Fruit fly (Drosophila melanogaster): ENCODE data around the gene IKKepsilon.

Gene IKKepsilon

DNA sequence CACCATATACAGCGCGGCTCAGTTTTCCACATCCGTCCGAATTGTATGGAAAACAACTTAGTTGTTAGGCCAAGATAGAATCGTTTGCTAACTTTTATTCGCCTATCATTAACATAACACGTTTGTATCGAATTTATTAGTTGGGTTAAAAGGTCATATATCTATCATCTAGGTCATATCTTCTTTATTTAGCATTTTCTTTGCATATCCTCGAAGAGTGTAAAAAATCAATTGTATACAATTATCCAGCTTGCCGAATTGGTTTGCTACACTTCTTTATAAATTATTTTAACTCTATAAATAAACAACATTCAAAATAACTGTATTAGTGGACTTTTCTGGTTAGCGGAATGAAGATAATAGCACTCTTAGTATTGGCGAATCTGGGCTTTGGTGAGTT, 41.6 kb upstream of the IKKepsilon start, which contains the start of gene CG17472:
TSS of gene CG17472 (plus strand) at position 301 of the 400 bp plus-strand sequence.
- TF ChIP-seq fd85E (GFP tag; optimal IDR thresholded peaks at IDR 0.05) (no peak), Sox102F (GFP tag; optimal IDR thresholded peaks at IDR 0.05) (no peak), CG10631 (GFP tag; optimal IDR thresholded peaks at IDR 0.05) (no peak), CG8119 (GFP tag; IDR thresholded peaks at IDR 0.05) (no peak), CG6792 (GFP tag; optimal IDR thresholded peaks at IDR 0.05) (no peak)

dm6 chr2L:20638413-20638812, 37.4 kb upstream of the IKKepsilon start:
- TF ChIP-seq Eip78C (GFP tag) (peak; percentile 71), CG3919 (GFP tag; optimal IDR thresholded peaks at IDR 0.05) (peak; percentile 12), salr (GFP tag; optimal IDR thresholded peaks at IDR 0.05) (no peak), CG1621 (tag; optimal IDR thresholded peaks at IDR 0.05) (peak; percentile 58), svp (GFP tag) (peak; percentile 54), CG6163 (GFP tag; IDR thresholded peaks at IDR 0.05) (peak; percentile 15; the same call in 1 of the 3 replicates), fd85E (GFP tag; optimal IDR thresholded peaks at IDR 0.05) (no peak)

- TF ChIP-seq CG16779 (tag; optimal IDR thresholded peaks at IDR 0.05) (no peak), CG31627 (GFP tag; optimal IDR thresholded peaks at IDR 0.05) (no peak), CG3919 (GFP tag; optimal IDR thresholded peaks at IDR 0.05) (no peak), CG8632 (GFP tag; optimal IDR thresholded peaks at IDR 0.05) (no peak), CG6854 (GFP tag; optimal IDR thresholded peaks at IDR 0.05) (no peak), dac (GFP tag; optimal IDR thresholded peaks at IDR 0.05) (no peak), pdm3 (GFP tag; optimal IDR thresholded peaks at IDR 0.05) (no peak), Eip75B (GFP tag; optimal IDR thresholded peaks at IDR 0.05) (no peak), CG7368 (GFP tag; optimal IDR thresholded peaks at IDR 0.05) (no peak), fkh (GFP tag; optimal IDR thresholded peaks at IDR 0.05) (no peak)
These were observed 36.0 kb upstream of the IKKepsilon start, which contains the start of gene CG31680 for dm6 chr2L:20639821-20640220. Gene CG31680 (plus strand): TSS chr2L:20640121.

DNA sequence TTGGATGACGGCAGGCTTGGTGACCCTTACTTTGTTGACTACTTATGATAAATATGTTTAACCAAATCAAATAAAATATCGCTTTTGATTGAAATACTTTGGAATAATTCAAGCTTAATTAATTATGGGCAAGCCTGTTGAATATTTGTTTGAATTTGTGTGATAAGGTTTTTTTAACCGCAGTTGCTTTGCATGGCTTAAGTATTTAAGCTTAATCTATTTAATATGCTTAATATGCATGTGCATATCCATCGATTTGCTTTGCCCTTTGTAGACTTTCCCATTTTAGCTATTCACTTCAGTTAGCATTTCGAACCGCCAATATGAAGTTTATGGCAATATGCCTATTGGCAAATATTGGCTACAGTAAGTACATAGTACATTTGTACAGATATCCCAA, 35.2 kb upstream of the IKKepsilon start, which contains the start of gene Sfp38D:
TSS of gene Sfp38D (plus strand) at position 301 of the 400 bp plus-strand sequence.
- no peak for TF ChIP-seq Hr38 (GFP tag; optimal IDR thresholded peaks at IDR 0.05)
- TF ChIP-seq CG6276 (GFP tag; optimal IDR thresholded peaks at IDR 0.05): no peak

dm6 chr2L:20643144-20643543, 32.7 kb upstream of the IKKepsilon start, which contains the start of gene CG17470:
Gene CG17470 (minus strand): TSS chr2L:20643244.
- TF ChIP-seq esn (GFP tag; optimal IDR thresholded peaks at IDR 0.05): no peak
- TF ChIP-seq CG1621 (tag; optimal IDR thresholded peaks at IDR 0.05): no peak
- no peak for TF ChIP-seq topi (GFP tag; optimal IDR thresholded peaks at IDR 0.05)
- no peak for TF ChIP-seq Hr39 (GFP tag; optimal IDR thresholded peaks at IDR 0.05)
- no peak for TF ChIP-seq pdm3 (GFP tag; optimal IDR thresholded peaks at IDR 0.05)
- no peak for TF ChIP-seq Blimp-1 (GFP tag; optimal IDR thresholded peaks at IDR 0.05)
- no peak for TF ChIP-seq CG8319 (GFP tag; optimal IDR thresholded peaks at IDR 0.05)
- no peak for TF ChIP-seq fd85E (GFP tag; optimal IDR thresholded peaks at IDR 0.05)
- TF ChIP-seq spab (GFP tag; optimal IDR thresholded peaks at IDR 0.05): no peak
- TF ChIP-seq vri (GFP tag; optimal IDR thresholded peaks at IDR 0.05): no peak
- TF ChIP-seq Hr4 (GFP tag; optimal IDR thresholded peaks at IDR 0.05): no peak
- TF ChIP-seq Lpt (GFP tag; optimal IDR thresholded peaks at IDR 0.05): no peak
- no peak for TF ChIP-seq salr (GFP tag; optimal IDR thresholded peaks at IDR 0.05)
- TF ChIP-seq Hr38 (GFP tag; optimal IDR thresholded peaks at IDR 0.05): no peak
- TF ChIP-seq CG34406 (GFP tag; optimal IDR thresholded peaks at IDR 0.05): no peak
- no peak for TF ChIP-seq CG6854 (GFP tag; optimal IDR thresholded peaks at IDR 0.05)
- TF ChIP-seq CG4318 (GFP tag; optimal IDR thresholded peaks at IDR 0.05): no peak

Measured in whole organism, prepupa.